Worm (Caenorhabditis elegans) whole organism, young adult: ENCODE measurements around the gene rpl-7A.

ENCODE experiments used
- C06A6.2 ChIP-seq: fragments of 200-800 bp; sonication (Bioruptor generic); conservative IDR thresholded peaks from 2 replicates; pipeline ENCODE4 v1.3.6; 2022; ENCODE audit warnings: missing genetic modification characterization, missing compliant biosample characterization
- D2030.7 ChIP-seq: fragments of 200-800 bp; sonication (Bioruptor generic); IDR thresholded peaks from 2 replicates; pipeline ENCODE4 v1.3.6; 2022; ENCODE audit warnings: missing genetic modification reagents, missing genetic modification characterization, missing compliant biosample characterization
- F10E7.11 ChIP-seq: sonication (generic microtip); optimal IDR thresholded peaks from 2 replicates; lab custom pipeline; 2017; ENCODE audit warnings: mild to moderate bottlenecking, missing genetic modification characterization, moderate library complexity, missing compliant biosample characterization
- F49E8.2 ChIP-seq: sonication (generic microtip); optimal IDR thresholded peaks from 3 replicates; lab custom pipeline; 2017; ENCODE audit warnings: missing genetic modification characterization, mild to moderate bottlenecking, missing compliant biosample characterization, antibody characterized with exemption, moderate library complexity; ENCODE audit not compliant: insufficient read depth
- F52B5.7 ChIP-seq: sonication (generic microtip); optimal IDR thresholded peaks from 2 replicates; lab custom pipeline; 2016; ENCODE audit warnings: mild to moderate bottlenecking, missing genetic modification characterization, missing compliant biosample characterization
- F55B11.4 ChIP-seq: sonication (generic microtip); optimal IDR thresholded peaks from 2 replicates; lab custom pipeline; 2016; ENCODE audit warnings: missing compliant biosample characterization, missing genetic modification characterization, borderline replicate concordance; ENCODE audit not compliant: insufficient read depth
- F57A8.1 ChIP-seq: fragments of 200-800 bp; sonication (Bioruptor generic); optimal IDR thresholded peaks from 2 replicates; lab custom pipeline; 2018; ENCODE audit warnings: mild to moderate bottlenecking, missing genetic modification characterization, moderate library complexity, missing compliant biosample characterization
- T07F8.4 ChIP-seq: sonication (generic microtip); optimal IDR thresholded peaks from 2 replicates; lab custom pipeline; 2016; ENCODE audit warnings: mild to moderate bottlenecking, missing genetic modification characterization, moderate library complexity, missing compliant biosample characterization
- T26A5.8 ChIP-seq: sonication (generic microtip); optimal IDR thresholded peaks from 2 replicates; lab custom pipeline; 2016; ENCODE audit warnings: missing genetic modification characterization, missing compliant biosample characterization
- Y95B8A.8 ChIP-seq: fragments of 200-800 bp; sonication (Bioruptor generic); IDR thresholded peaks from 2 replicates; pipeline ENCODE4 v1.3.6; 2022; ENCODE audit warnings: missing genetic modification reagents, missing genetic modification characterization, missing compliant biosample characterization
- ama-1 ChIP-seq, 3 experiments: fragments of 150-350 bp in 1 of 3; sonication (generic microtip) in 2 of 3; optimal IDR thresholded peaks; 2 replicates each; lab custom pipeline; 2014 to 2018; ENCODE audit warnings: missing biosample characterization in 2 of 3, missing genetic modification characterization in 2 of 3, missing genetic modification reagents in 2 of 3
- athp-1 ChIP-seq: sonication (generic microtip); optimal IDR thresholded peaks from 2 replicates; lab custom pipeline; 2017; ENCODE audit warnings: mild to moderate bottlenecking, missing genetic modification characterization, missing compliant biosample characterization
- attf-6 ChIP-seq: fragments of 200-800 bp; sonication (Bioruptor generic); IDR thresholded peaks from 2 replicates; pipeline ENCODE4 v1.3.6; 2022; ENCODE audit warnings: missing genetic modification reagents, missing genetic modification characterization, missing compliant biosample characterization
- bed-1 ChIP-seq: fragments of 200-800 bp; sonication (Bioruptor generic); IDR thresholded peaks from 2 replicates; pipeline ENCODE4 v1.3.6; 2022; ENCODE audit warnings: missing genetic modification reagents, missing genetic modification characterization, missing compliant biosample characterization
- bed-2 ChIP-seq: fragments of 200-800 bp; sonication (Bioruptor generic); IDR thresholded peaks from 2 replicates; pipeline ENCODE4 v1.3.6; 2022; ENCODE audit warnings: missing genetic modification reagents, missing genetic modification characterization, missing compliant biosample characterization
- cebp-2 ChIP-seq: fragments of 200-800 bp; sonication (Bioruptor generic); IDR thresholded peaks from 2 replicates; pipeline ENCODE4 v1.3.6; 2022; ENCODE audit warnings: missing genetic modification characterization, missing compliant biosample characterization
- ceh-58 ChIP-seq: fragments of 200-800 bp; sonication (Bioruptor generic); IDR thresholded peaks from 2 replicates; pipeline ENCODE4 v1.3.6; 2022; ENCODE audit warnings: missing genetic modification characterization, missing compliant biosample characterization
- ceh-91 ChIP-seq: fragments of 200-800 bp; sonication (Bioruptor generic); IDR thresholded peaks from 2 replicates; pipeline ENCODE4 v1.3.6; 2022; ENCODE audit warnings: missing genetic modification reagents, missing genetic modification characterization, missing compliant biosample characterization
- die-1 ChIP-seq: sonication (generic microtip); optimal IDR thresholded peaks from 2 replicates; lab custom pipeline; 2016; ENCODE audit warnings: missing genotype, mild to moderate bottlenecking, missing genetic modification characterization, missing compliant biosample characterization
- dox-1 ChIP-seq: fragments of 200-800 bp; sonication (Bioruptor generic); IDR thresholded peaks from 2 replicates; pipeline ENCODE4 v1.3.6; 2022; ENCODE audit warnings: missing genetic modification reagents, missing genetic modification characterization, missing compliant biosample characterization
- dpff-1 ChIP-seq: sonication (generic microtip); optimal IDR thresholded peaks from 2 replicates; lab custom pipeline; 2017; ENCODE audit warnings: mild to moderate bottlenecking, missing genetic modification characterization, missing compliant biosample characterization
- dpl-1 ChIP-seq: fragments of 150-350 bp; optimal IDR thresholded peaks from 2 replicates; lab custom pipeline; 2014; ENCODE audit warnings: missing biosample characterization, missing genetic modification reagents, missing genetic modification characterization
- efl-1 ChIP-seq: fragments of 150-350 bp; optimal IDR thresholded peaks from 2 replicates; lab custom pipeline; 2014; ENCODE audit warnings: missing biosample characterization, missing genetic modification reagents, missing genetic modification characterization
- egl-44 ChIP-seq: fragments of 200-800 bp; sonication (Bioruptor generic); IDR thresholded peaks from 2 replicates; pipeline ENCODE4 v1.3.6; 2022; ENCODE audit warnings: missing genetic modification reagents, missing genetic modification characterization, missing compliant biosample characterization
- hmg-1.2 ChIP-seq: fragments of 200-800 bp; sonication (Bioruptor generic); IDR thresholded peaks from 2 replicates; pipeline ENCODE4 v1.3.6; 2022; ENCODE audit warnings: missing genetic modification reagents, missing genetic modification characterization, missing compliant biosample characterization
- hrde-1 ChIP-seq: sonication (generic microtip); optimal IDR thresholded peaks from 2 replicates; lab custom pipeline; 2016; ENCODE audit warnings: missing genetic modification characterization, mild to moderate bottlenecking, missing compliant biosample characterization, moderate library complexity, missing genotype, missing genetic modification reagents, borderline replicate concordance
- hsf-1 ChIP-seq: fragments of 200-800 bp; sonication (Bioruptor generic); IDR thresholded peaks from 2 replicates; pipeline ENCODE4 v1.3.6; 2022; ENCODE audit warnings: missing genetic modification reagents, missing genetic modification characterization, missing compliant biosample characterization
- let-607 ChIP-seq, 2 experiments: fragments of 200-800 bp in 1 of 2; sonication (Bioruptor generic) in 1 of 2; sonication (generic microtip) in 1 of 2; optimal IDR thresholded peaks; 2 replicates each; lab custom pipeline; 2016 to 2018; ENCODE audit warnings: mild to moderate bottlenecking in 2 of 2, missing compliant biosample characterization in 2 of 2, missing genetic modification characterization in 2 of 2, moderate library complexity in 2 of 2, missing genotype in 1 of 2
- madf-10 ChIP-seq: sonication (generic microtip); optimal IDR thresholded peaks from 2 replicates; lab custom pipeline; 2016; ENCODE audit warnings: mild to moderate bottlenecking, missing genetic modification characterization, missing compliant biosample characterization
- madf-8 ChIP-seq: fragments of 200-800 bp; sonication (Bioruptor generic); conservative IDR thresholded peaks from 2 replicates; pipeline ENCODE4 v1.3.6; 2022; ENCODE audit warnings: missing genetic modification reagents, missing genetic modification characterization, missing compliant biosample characterization
- nfya-1 ChIP-seq: sonication (generic microtip); optimal IDR thresholded peaks from 2 replicates; lab custom pipeline; 2017; ENCODE audit warnings: antibody characterized with exemption, missing compliant biosample characterization, missing genetic modification characterization, borderline replicate concordance; ENCODE audit not compliant: insufficient read depth
- nfya-2 ChIP-seq: fragments of 200-800 bp; sonication (Bioruptor generic); IDR thresholded peaks from 2 replicates; pipeline ENCODE4 v1.3.6; 2022; ENCODE audit warnings: missing genetic modification reagents, missing genetic modification characterization, missing compliant biosample characterization
- pbrm-1 ChIP-seq: fragments of 200-800 bp; sonication (Bioruptor generic); IDR thresholded peaks from 2 replicates; pipeline ENCODE4 v1.3.6; 2022; ENCODE audit warnings: missing genetic modification reagents, missing genetic modification characterization, missing compliant biosample characterization
- rcor-1 ChIP-seq: fragments of 200-800 bp; sonication (Bioruptor generic); IDR thresholded peaks from 2 replicates; pipeline ENCODE4 v1.3.6; 2022; ENCODE audit warnings: missing genetic modification reagents, missing genetic modification characterization, missing compliant biosample characterization
- sea-2 ChIP-seq: fragments of 200-800 bp; sonication (Bioruptor generic); IDR thresholded peaks from 2 replicates; pipeline ENCODE4 v1.3.6; 2022; ENCODE audit warnings: missing genetic modification characterization, missing compliant biosample characterization
- tbp1 ChIP-seq: fragments of 200-800 bp; sonication (Bioruptor generic); optimal IDR thresholded peaks from 2 replicates; lab custom pipeline; 2018; ENCODE audit warnings: mild to moderate bottlenecking, missing genetic modification characterization, missing compliant biosample characterization
- tlf-1 ChIP-seq: fragments of 200-800 bp; sonication (Bioruptor generic); optimal IDR thresholded peaks from 2 replicates; lab custom pipeline; 2018; ENCODE audit warnings: mild to moderate bottlenecking, missing genetic modification characterization, missing compliant biosample characterization
- unc-130 ChIP-seq: sonication (generic microtip); optimal IDR thresholded peaks from 2 replicates; lab custom pipeline; 2016; ENCODE audit warnings: missing genetic modification reagents, missing genetic modification characterization, missing compliant biosample characterization
- unc-62 ChIP-seq: fragments of 150-350 bp; optimal IDR thresholded peaks from 2 replicates; lab custom pipeline; 2014; ENCODE audit warnings: missing biosample characterization, missing genetic modification reagents, missing genetic modification characterization
- xnd-1 ChIP-seq: sonication (generic microtip); optimal IDR thresholded peaks from 2 replicates; lab custom pipeline; 2016; ENCODE audit warnings: missing genotype, missing genetic modification reagents, missing genetic modification characterization, missing compliant biosample characterization
- ztf-25 ChIP-seq: fragments of 200-800 bp; sonication (Bioruptor generic); IDR thresholded peaks from 2 replicates; pipeline ENCODE4 v1.3.6; 2022; ENCODE audit warnings: missing genetic modification reagents, missing genetic modification characterization, missing compliant biosample characterization
- ztf-26 ChIP-seq: sonication (generic microtip); optimal IDR thresholded peaks from 2 replicates; lab custom pipeline; 2017; ENCODE audit warnings: missing genetic modification characterization, missing compliant biosample characterization

rpl-7A gene

ce11 chrIV:4437825-4438224 is 47.4 kb upstream of the rpl-7A start:
- no peak for TF ChIP-seq unc-130 (GFP tag; lab: Kevin White, UChicago)
- no peak for TF ChIP-seq unc-62 (GFP tag; lab: Kevin White, UChicago)
- no peak for TF ChIP-seq F55B11.4 (tag; lab: Kevin White, UChicago)
- no peak for TF ChIP-seq egl-44 (GFP tag; lab: Robert Waterston, UW)
- no peak for TF ChIP-seq hrde-1 (tag; lab: Kevin White, UChicago)
- no peak for TF ChIP-seq F57A8.1 (GFP tag; lab: Kevin White, UChicago)
- TF ChIP-seq madf-10 (tag; lab: Kevin White, UChicago), result no peak
- no peak for TF ChIP-seq madf-8 (GFP tag; lab: Robert Waterston, UW)
- no peak for TF ChIP-seq bed-1 (GFP tag; lab: Robert Waterston, UW)
- TF ChIP-seq athp-1 (tag; lab: Kevin White, UChicago), result no peak
- TF ChIP-seq C06A6.2 (GFP tag; lab: Robert Waterston, UW), result no peak
- TF ChIP-seq pbrm-1 (GFP tag; lab: Robert Waterston, UW), result no peak
- no peak for TF ChIP-seq nfya-1 (tag; lab: Kevin White, UChicago)
- no peak for TF ChIP-seq ama-1 (optimal IDR thresholded peaks at IDR 0.05; lab: Kevin White, UChicago)
- TF ChIP-seq ama-1 (GFP tag; optimal IDR thresholded peaks at IDR 0.05; lab: Kevin White, UChicago), result no peak
- TF ChIP-seq attf-6 (GFP tag; lab: Robert Waterston, UW), result no peak
- no peak for TF ChIP-seq T26A5.8
- TF ChIP-seq ceh-91 (GFP tag; lab: Robert Waterston, UW), result no peak

- no peak for TF ChIP-seq dpl-1
- no peak for TF ChIP-seq cebp-2 (GFP tag; lab: Robert Waterston, UW)
- TF ChIP-seq bed-2, result no peak
- TF ChIP-seq let-607 (tag; optimal IDR thresholded peaks at IDR 0.05; lab: Kevin White, UChicago), result no peak
- TF ChIP-seq sea-2 (GFP tag; lab: Robert Waterston, UW), result no peak
- no peak for TF ChIP-seq F49E8.2 (tag; lab: Kevin White, UChicago)
- TF ChIP-seq efl-1, result no peak
- no peak for TF ChIP-seq hmg-1.2 (GFP tag; lab: Robert Waterston, UW)
- TF ChIP-seq xnd-1, result no peak
- no peak for TF ChIP-seq dox-1
- TF ChIP-seq F10E7.11 (tag; lab: Kevin White, UChicago), result no peak
- TF ChIP-seq rcor-1, result no peak
- TF ChIP-seq unc-130 (GFP tag; lab: Kevin White, UChicago), result no peak
- no peak for TF ChIP-seq D2030.7 (GFP tag; lab: Robert Waterston, UW)
- no peak for TF ChIP-seq die-1
- no peak for TF ChIP-seq dpff-1
- TF ChIP-seq T07F8.4 (tag; lab: Kevin White, UChicago), result no peak
- no peak for TF ChIP-seq tbp1
These were observed 44.2 kb upstream of the rpl-7A start, which contains the start of the genes R08C7.8 and R08C7.4 for ce11 chrIV:4434441-4435084. R08C7.8 (minus strand) TSS chrIV:4434541. R08C7.4 (plus strand) TSS chrIV:4435034.

- TF ChIP-seq bed-2, result no peak
- TF ChIP-seq F52B5.7 (tag; lab: Kevin White, UChicago), result no peak
- TF ChIP-seq unc-62 (GFP tag; lab: Kevin White, UChicago), result no peak
- TF ChIP-seq nfya-2, result no peak
- TF ChIP-seq hsf-1 (GFP tag; lab: Robert Waterston, UW), result no peak
- TF ChIP-seq xnd-1, result no peak
- TF ChIP-seq unc-130 (GFP tag; lab: Kevin White, UChicago), result no peak
- TF ChIP-seq ztf-26 (tag; lab: Kevin White, UChicago), result no peak
- no peak for TF ChIP-seq hmg-1.2 (GFP tag; lab: Robert Waterston, UW)
- TF ChIP-seq Y95B8A.8 (GFP tag; lab: Robert Waterston, UW), result no peak
- TF ChIP-seq ztf-25 (GFP tag; lab: Robert Waterston, UW), result no peak
- no peak for TF ChIP-seq ceh-58 (GFP tag; lab: Robert Waterston, UW)
- no peak for TF ChIP-seq tlf-1 (GFP tag; lab: Kevin White, UChicago)
These were observed 39.5 kb upstream of the rpl-7A start, which contains the start of the genes str-185 and R08C7.5 for ce11 chrIV:4429901-4430300. str-185 (minus strand) TSS chrIV:4430001. R08C7.5 (plus strand) TSS chrIV:4430229.
